Fruit fly (Drosophila melanogaster) whole organism, prepupa: ENCODE measurements around the gene CG43338.

ENCODE experiments used
- Blimp-1 ChIP-seq: fragments of 200-800 bp; sonication (Bioruptor generic); optimal IDR thresholded peaks from 3 replicates; lab custom pipeline; 2017; ENCODE audit warnings: missing biosample characterization, missing genetic modification characterization, mild to moderate bottlenecking, moderate library complexity, missing genetic modification reagents
- CG10631 ChIP-seq: fragments of 200-800 bp; sonication (Bioruptor generic); optimal IDR thresholded peaks from 2 replicates; lab custom pipeline; 2016; ENCODE audit warnings: missing biosample characterization, missing genetic modification characterization
- CG10669 ChIP-seq: fragments of 200-800 bp; sonication (Bioruptor generic); optimal IDR thresholded peaks from 3 replicates; lab custom pipeline; 2018; ENCODE audit warnings: missing biosample characterization, mild to moderate bottlenecking, missing genetic modification characterization, moderate library complexity
- CG11294 ChIP-seq: fragments of 200-800 bp; sonication (Bioruptor generic); IDR thresholded peaks from 2 replicates; pipeline ENCODE4 v1.3.6; 2022; ENCODE audit warnings: missing biosample characterization, missing genetic modification characterization
- CG11762 ChIP-seq: fragments of 200-800 bp; sonication (Bioruptor generic); optimal IDR thresholded peaks from 3 replicates; lab custom pipeline; 2016; ENCODE audit warnings: missing biosample characterization, missing genetic modification characterization; ENCODE audit not compliant: insufficient read depth
- CG11902 ChIP-seq: fragments of 200-800 bp; sonication (Bioruptor generic); optimal IDR thresholded peaks from 3 replicates; lab custom pipeline; 2016; ENCODE audit warnings: missing biosample characterization, missing genetic modification characterization
- CG15336 ChIP-seq: fragments of 200-800 bp; sonication (Bioruptor generic); IDR thresholded peaks from 2 replicates; pipeline ENCODE4 v1.3.6; 2022; ENCODE audit warnings: missing biosample characterization, missing genetic modification characterization
- CG1621 ChIP-seq: fragments of 200-800 bp; sonication (Bioruptor generic); optimal IDR thresholded peaks from 3 replicates; lab custom pipeline; 2018; ENCODE audit warnings: missing biosample characterization, mild to moderate bottlenecking, missing genetic modification characterization
- CG16779 ChIP-seq: fragments of 200-800 bp; sonication (Bioruptor generic); optimal IDR thresholded peaks from 3 replicates; lab custom pipeline; 2017; ENCODE audit warnings: missing biosample characterization, mild to moderate bottlenecking, missing genetic modification characterization
- CG3032 ChIP-seq: fragments of 200-800 bp; optimal IDR thresholded peaks from 2 replicates; lab custom pipeline; 2019; ENCODE audit warnings: missing biosample characterization, mild to moderate bottlenecking, missing genetic modification characterization, moderate library complexity
- CG31627 ChIP-seq: fragments of 200-800 bp; sonication (Bioruptor generic); optimal IDR thresholded peaks from 3 replicates; lab custom pipeline; 2016; ENCODE audit warnings: missing biosample characterization, missing genetic modification characterization
- CG34406 ChIP-seq: fragments of 200-800 bp; sonication (Bioruptor generic); optimal IDR thresholded peaks from 3 replicates; lab custom pipeline; 2016; ENCODE audit warnings: missing biosample characterization, missing genetic modification characterization
- CG3919 ChIP-seq: fragments of 200-800 bp; sonication (Bioruptor generic); optimal IDR thresholded peaks from 3 replicates; lab custom pipeline; 2016; ENCODE audit warnings: missing biosample characterization, missing genetic modification characterization
- CG4318 ChIP-seq: fragments of 200-800 bp; sonication (Bioruptor generic); optimal IDR thresholded peaks from 3 replicates; lab custom pipeline; 2017; ENCODE audit warnings: missing biosample characterization, mild to moderate bottlenecking, missing genetic modification characterization
- CG6276 ChIP-seq: fragments of 200-800 bp; sonication (Bioruptor generic); optimal IDR thresholded peaks from 2 replicates; lab custom pipeline; 2017; ENCODE audit warnings: missing biosample characterization, mild to moderate bottlenecking, missing genetic modification characterization
- CG6792 ChIP-seq: fragments of 200-800 bp; sonication (Bioruptor generic); optimal IDR thresholded peaks from 3 replicates; lab custom pipeline; 2016; ENCODE audit warnings: missing biosample characterization, missing genetic modification characterization
- CG6808 ChIP-seq: fragments of 200-800 bp; sonication (Bioruptor generic); optimal IDR thresholded peaks from 3 replicates; lab custom pipeline; 2017; ENCODE audit warnings: missing biosample characterization, missing genetic modification characterization, mild to moderate bottlenecking, moderate library complexity, missing genetic modification reagents
- CG6854 ChIP-seq: fragments of 200-800 bp; sonication (Bioruptor generic); optimal IDR thresholded peaks from 2 replicates; lab custom pipeline; 2017; ENCODE audit warnings: missing biosample characterization, mild to moderate bottlenecking, missing genetic modification characterization
- CG8119 ChIP-seq: fragments of 200-800 bp; sonication (Bioruptor generic); IDR thresholded peaks from 3 replicates; pipeline ENCODE4 v1.3.6; 2022; ENCODE audit warnings: missing biosample characterization, missing genetic modification characterization
- CG8319 ChIP-seq: fragments of 200-800 bp; sonication (Bioruptor generic); optimal IDR thresholded peaks from 3 replicates; lab custom pipeline; 2016; ENCODE audit warnings: missing biosample characterization, missing genetic modification characterization
- CG8632 ChIP-seq: fragments of 200-800 bp; sonication (Bioruptor generic); optimal IDR thresholded peaks from 3 replicates; lab custom pipeline; 2016; ENCODE audit warnings: missing biosample characterization, missing genetic modification characterization
- Eip75B ChIP-seq: fragments of 200-800 bp; sonication (Bioruptor generic); optimal IDR thresholded peaks from 3 replicates; lab custom pipeline; 2016; ENCODE audit warnings: missing biosample characterization, missing genetic modification characterization
- Eip78C ChIP-seq: fragments of 200-800 bp; sonication (Bioruptor generic); peaks from one replicate; lab custom pipeline; 2016; ENCODE audit warnings: missing biosample characterization, missing genetic modification characterization
- Eip93F ChIP-seq: fragments of 200-800 bp; sonication (Bioruptor generic); optimal IDR thresholded peaks from 2 replicates; lab custom pipeline; 2016; ENCODE audit warnings: missing biosample characterization, mild to moderate bottlenecking, missing genetic modification characterization
- Ets96B ChIP-seq: fragments of 200-800 bp; optimal IDR thresholded peaks from 2 replicates; lab custom pipeline; 2019; ENCODE audit warnings: missing biosample characterization, mild to moderate bottlenecking, missing genetic modification characterization, moderate library complexity
- Gug ChIP-seq: fragments of 200-800 bp; sonication (Bioruptor generic); IDR thresholded peaks from 2 replicates; pipeline ENCODE4 v1.3.6; 2022; ENCODE audit warnings: missing biosample characterization, missing genetic modification characterization
- Hr38 ChIP-seq: sonication (Bioruptor generic); optimal IDR thresholded peaks from 2 replicates; lab custom pipeline; 2016; ENCODE audit warnings: missing biosample characterization, missing genetic modification characterization
- Hr39 ChIP-seq: fragments of 200-800 bp; sonication (Bioruptor generic); optimal IDR thresholded peaks from 2 replicates; lab custom pipeline; 2016; ENCODE audit warnings: missing biosample characterization, missing genetic modification characterization
- Hr4 ChIP-seq: fragments of 200-800 bp; sonication (Bioruptor generic); optimal IDR thresholded peaks from 3 replicates; lab custom pipeline; 2016; ENCODE audit warnings: missing biosample characterization, missing genetic modification characterization
- Met ChIP-seq: fragments of 200-800 bp; sonication (Bioruptor generic); optimal IDR thresholded peaks from 3 replicates; lab custom pipeline; 2016; ENCODE audit warnings: missing biosample characterization, missing genetic modification characterization
- Smox ChIP-seq: fragments of 200-800 bp; sonication (Bioruptor generic); optimal IDR thresholded peaks from 3 replicates; lab custom pipeline; 2016; ENCODE audit warnings: missing biosample characterization, missing genetic modification characterization
- Sox102F ChIP-seq: fragments of 200-800 bp; sonication (Bioruptor generic); optimal IDR thresholded peaks from 2 replicates; lab custom pipeline; 2016; ENCODE audit warnings: missing biosample characterization, mild to moderate bottlenecking, missing genetic modification characterization
- Sox14 ChIP-seq: fragments of 200-800 bp; sonication (Bioruptor generic); optimal IDR thresholded peaks from 3 replicates; lab custom pipeline; 2016; ENCODE audit warnings: missing biosample characterization, missing genetic modification characterization
- Sox15 ChIP-seq: fragments of 200-800 bp; sonication (Bioruptor generic); optimal IDR thresholded peaks from 3 replicates; lab custom pipeline; 2016; ENCODE audit warnings: missing biosample characterization, missing genetic modification characterization
- achi ChIP-seq: fragments of 200-800 bp; sonication (Bioruptor generic); optimal IDR thresholded peaks from 3 replicates; lab custom pipeline; 2016; ENCODE audit warnings: missing biosample characterization, missing genetic modification characterization
- acj6 ChIP-seq: fragments of 200-800 bp; sonication (Bioruptor generic); optimal IDR thresholded peaks from 3 replicates; lab custom pipeline; 2016; ENCODE audit warnings: missing biosample characterization, missing genetic modification characterization
- cyc ChIP-seq: fragments of 200-800 bp; sonication (Bioruptor generic); optimal IDR thresholded peaks from 3 replicates; lab custom pipeline; 2016; ENCODE audit warnings: missing biosample characterization, missing genetic modification characterization
- dsx ChIP-seq: fragments of 200-800 bp; optimal IDR thresholded peaks from 3 replicates; lab custom pipeline; 2019; ENCODE audit warnings: missing biosample characterization, mild to moderate bottlenecking, missing genetic modification characterization, moderate library complexity; ENCODE audit not compliant: poor library complexity, severe bottlenecking
- eg ChIP-seq: fragments of 200-800 bp; sonication (Bioruptor generic); IDR thresholded peaks from 3 replicates; pipeline ENCODE4 v1.3.6; 2022; ENCODE audit warnings: missing biosample characterization, missing genetic modification characterization
- esn ChIP-seq: fragments of 200-800 bp; sonication (Bioruptor generic); optimal IDR thresholded peaks from 2 replicates; lab custom pipeline; 2016; ENCODE audit warnings: missing biosample characterization, mild to moderate bottlenecking, missing genetic modification characterization, moderate library complexity
- fd59A ChIP-seq: fragments of 200-800 bp; sonication (Bioruptor generic); optimal IDR thresholded peaks from 2 replicates; lab custom pipeline; 2017; ENCODE audit warnings: missing biosample characterization, mild to moderate bottlenecking, missing genetic modification characterization, missing genetic modification reagents
- fd85E ChIP-seq: fragments of 200-800 bp; sonication (Bioruptor generic); optimal IDR thresholded peaks from 3 replicates; lab custom pipeline; 2016; ENCODE audit warnings: missing biosample characterization, missing genetic modification characterization
- fkh ChIP-seq: fragments of 200-800 bp; sonication (Bioruptor generic); optimal IDR thresholded peaks from 3 replicates; lab custom pipeline; 2017; ENCODE audit warnings: missing biosample characterization, mild to moderate bottlenecking, missing genetic modification characterization, moderate library complexity
- lz ChIP-seq: fragments of 200-800 bp; sonication (Bioruptor generic); optimal IDR thresholded peaks from 3 replicates; lab custom pipeline; 2016; ENCODE audit warnings: missing biosample characterization, missing genetic modification characterization
- net ChIP-seq: fragments of 200-800 bp; sonication (Bioruptor generic); optimal IDR thresholded peaks from 3 replicates; lab custom pipeline; 2016; ENCODE audit warnings: missing biosample characterization, missing genetic modification characterization
- pdm3 ChIP-seq: fragments of 200-800 bp; sonication (Bioruptor generic); optimal IDR thresholded peaks from 3 replicates; lab custom pipeline; 2016; ENCODE audit warnings: missing biosample characterization, missing genetic modification characterization
- salr ChIP-seq, 2 experiments: fragments of 200-800 bp; sonication (Bioruptor generic); optimal IDR thresholded peaks; 3 replicates each; lab custom pipeline; 2016 to 2018; ENCODE audit warnings: missing biosample characterization in 2 of 2, missing genetic modification characterization in 2 of 2, mild to moderate bottlenecking in 1 of 2
- svp ChIP-seq: fragments of 200-800 bp; sonication (Bioruptor generic); peaks from one replicate; lab custom pipeline; 2016; ENCODE audit warnings: missing biosample characterization, missing genetic modification characterization
- topi ChIP-seq: fragments of 200-800 bp; sonication (Bioruptor generic); optimal IDR thresholded peaks from 3 replicates; lab custom pipeline; 2016; ENCODE audit warnings: missing biosample characterization, missing genetic modification characterization

Gene CG43338

dm6 chr2L:18707844-18708238, 36.8 kb upstream of the CG43338 start (continued):
- peak; percentile 14 for TF ChIP-seq CG11762
- TF ChIP-seq CG6792 (GFP tag; lab: Kevin White, UChicago) = peak; percentile 38
- peak; percentile 44 for TF ChIP-seq Eip75B (GFP tag; lab: Kevin White, UChicago)
- TF ChIP-seq topi (GFP tag; lab: Kevin White, UChicago) = peak; percentile 62
- no peak for TF ChIP-seq CG34406 (GFP tag; lab: Kevin White, UChicago)
- TF ChIP-seq CG6854 (GFP tag; lab: Kevin White, UChicago) = no peak
- TF ChIP-seq Hr38 (GFP tag; lab: Kevin White, UChicago) = peak; percentile 5
- TF ChIP-seq Sox102F (GFP tag; lab: Kevin White, UChicago) = peak; percentile 19
- TF ChIP-seq CG3919 = peak; percentile 65
- peak; percentile 63 for TF ChIP-seq esn
- TF ChIP-seq pdm3 = peak; percentile 56
- TF ChIP-seq fd59A (GFP tag; lab: Kevin White, UChicago) = peak; percentile 9
- TF ChIP-seq achi (GFP tag; lab: Kevin White, UChicago) = peak; percentile 54

- TF ChIP-seq acj6 (GFP tag; lab: Kevin White, UChicago) (peak; percentile 95), Sox15 (GFP tag; lab: Kevin White, UChicago) (peak; percentile 85), Hr39 (GFP tag; lab: Kevin White, UChicago) (peak; percentile 95), CG15336 (GFP tag; lab: Robert Waterston, UW) (peak; percentile 90), CG10669 (GFP tag; lab: Kevin White, UChicago) (peak; percentile 58), CG31627 (peak; percentile 96), Eip78C (GFP tag; lab: Kevin White, UChicago) (peak; percentile 89), CG6276 (GFP tag; lab: Kevin White, UChicago) (no peak), lz (GFP tag; lab: Kevin White, UChicago) (peak; percentile 96), Eip93F (GFP tag; lab: Kevin White, UChicago) (peak; percentile 88), achi (GFP tag; lab: Kevin White, UChicago) (peak; percentile 73), Sox14 (GFP tag; lab: Kevin White, UChicago) (peak; percentile 91), CG34406 (GFP tag; lab: Kevin White, UChicago) (peak; percentile 80), Sox102F (GFP tag; lab: Kevin White, UChicago) (peak; percentile 95), Smox (GFP tag; lab: Kevin White, UChicago) (peak; percentile 90), pdm3 (peak; percentile 95), CG4318 (peak; percentile 62), fd85E (GFP tag; lab: Kevin White, UChicago) (no peak), CG3032 (peak; percentile 79), salr (GFP tag; optimal IDR thresholded peaks at IDR 0.05; lab: Kevin White, UChicago) (peak; percentile 20 to 54), CG8319 (GFP tag; lab: Kevin White, UChicago) (peak; percentile 54), cyc (GFP tag; lab: Kevin White, UChicago) (peak; percentile 88), CG11902 (GFP tag; lab: Kevin White, UChicago) (peak; percentile 78), svp (GFP tag; lab: Kevin White, UChicago) (peak; percentile 95), Gug (GFP tag; lab: Robert Waterston, UW) (peak; percentile 77), fkh (peak; percentile 32), CG8632 (GFP tag; lab: Kevin White, UChicago) (peak; percentile 87), CG11762 (peak; percentile 35), CG8119 (GFP tag; lab: Robert Waterston, UW) (peak; percentile 84), eg (GFP tag; lab: Robert Waterston, UW) (peak; percentile 87), CG6808 (GFP tag; lab: Kevin White, UChicago) (peak; percentile 52), CG11294 (GFP tag; lab: Robert Waterston, UW) (peak; percentile 74; the same call in 1 of the 2 replicates), CG16779 (no peak), Ets96B (tag; lab: Kevin White, UChicago) (peak; percentile 72), CG3919 (peak; percentile 78), dsx (peak; percentile 48), topi (GFP tag; lab: Kevin White, UChicago) (peak; percentile 85), Blimp-1 (peak; percentile 26), Met (GFP tag; lab: Kevin White, UChicago) (peak; percentile 87), CG6854 (GFP tag; lab: Kevin White, UChicago) (no peak), CG10631 (peak; percentile 92), CG1621 (tag; lab: Kevin White, UChicago) (peak; percentile 74), Hr4 (GFP tag; lab: Kevin White, UChicago) (peak; percentile 85), net (GFP tag; lab: Kevin White, UChicago) (peak; percentile 66)
Observed at dm6 chr2L:18705617-18706046, 34.6 kb upstream of the CG43338 start, which contains the start of gene Jwa. Gene Jwa, minus strand, starts transcription at chr2L:18705703.
